Fruit fly (Drosophila melanogaster): ENCODE data around the gene ry.

dm6 chr3R:13030257-13031173, 1.8 kb upstream of the ry start, which contains the start of the genes CG46281 and CG46280:
- TF ChIP-seq CG8478 (optimal IDR thresholded peaks at IDR 0.05) (no peak), psq (optimal IDR thresholded peaks at IDR 0.05) (no peak), usp (GFP tag; optimal IDR thresholded peaks at IDR 0.05) (no peak), Dll (optimal IDR thresholded peaks at IDR 0.05) (no peak)

Data from whole organism.